Fruit fly (Drosophila melanogaster): ENCODE data around the gene CG32147.

dm6 chr3L:15169795-15170194 lies 25.9 kb upstream of the CG32147 start:
- TF ChIP-seq psq (optimal IDR thresholded peaks at IDR 0.05) (no peak), usp (GFP tag; optimal IDR thresholded peaks at IDR 0.05) (no peak), CG8478 (optimal IDR thresholded peaks at IDR 0.05) (no peak)

Data from whole organism.